ENCODE assay signal across 1 fruit fly cellular context in the genomic region with DNA sequence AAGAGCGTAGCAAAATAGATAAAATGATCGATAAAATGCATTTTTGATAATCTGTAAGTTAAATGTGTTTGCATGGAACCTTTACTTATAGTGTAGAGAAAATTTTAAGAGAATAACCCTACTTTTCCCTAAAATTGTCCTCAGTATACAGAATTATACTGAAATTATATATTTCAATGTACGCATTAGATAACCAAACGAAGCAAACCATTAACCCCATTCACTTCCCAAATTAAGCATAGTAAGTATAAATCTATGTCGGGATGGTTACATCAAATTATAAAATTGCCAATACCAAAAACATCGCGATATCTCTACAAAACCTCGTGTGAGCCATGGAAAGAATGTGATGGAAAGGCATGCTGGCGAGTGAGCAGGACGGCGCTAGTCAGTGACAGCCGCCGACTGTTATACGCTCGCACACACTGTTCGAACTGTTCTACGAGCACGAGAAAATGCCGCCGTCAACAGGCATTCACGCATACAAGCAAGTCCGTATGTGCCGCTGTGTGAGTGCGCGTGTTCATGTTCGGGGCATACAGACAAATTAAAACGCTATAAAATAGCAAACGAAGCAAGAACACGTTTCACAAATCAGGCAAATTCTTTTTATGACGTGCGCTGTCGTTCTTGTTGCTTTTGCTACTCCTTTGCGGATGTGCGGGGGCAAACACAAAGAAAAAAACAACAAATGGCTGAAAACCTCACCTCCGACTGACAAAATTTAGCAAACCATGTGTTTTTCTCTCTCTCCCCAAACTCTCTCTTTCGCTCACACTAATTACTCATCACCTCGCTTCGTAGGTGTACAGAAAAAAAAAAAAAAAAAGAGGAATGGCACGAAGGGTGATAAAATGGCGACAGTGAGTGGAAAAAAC.
A peak's percentile ranks its signal among the peaks of the same experiment; 100 is the strongest.
TF ChIP-seq lines count a peak whose summit lies in the region.

No protein-coding gene starts in this region.

TF ChIP-seq in whole organism, embryonic, 481 proteins besides CTCF, POLR2A, EP300 and RAD21 (continued from another document and continues in another):
- TF ChIP-seq pb (GFP tag; optimal IDR thresholded peaks at IDR 0.05; lab: Kevin White, UChicago) = no peak
- TF ChIP-seq CG12071 (GFP tag; optimal IDR thresholded peaks at IDR 0.05; lab: Kevin White, UChicago) = no peak
- TF ChIP-seq CG16779 (GFP tag; IDR thresholded peaks at IDR 0.05; lab: Robert Waterston, UW) = no peak
- no peak for TF ChIP-seq CG4404 (GFP tag; IDR thresholded peaks at IDR 0.05; lab: Robert Waterston, UW)
- no peak for TF ChIP-seq Hr51 (GFP tag; optimal IDR thresholded peaks at IDR 0.05; lab: Kevin White, UChicago)
- no peak for TF ChIP-seq CG10147 (GFP tag; optimal IDR thresholded peaks at IDR 0.05; lab: Kevin White, UChicago)
- TF ChIP-seq CG2199 (GFP tag; IDR thresholded peaks at IDR 0.05; lab: Robert Waterston, UW) = 0 out of 3 replicates have a peak, but pooled peaks have one; percentile 58
- TF ChIP-seq fd96Cb (tag; optimal IDR thresholded peaks at IDR 0.05; lab: Kevin White, UChicago) = no peak
- no peak for TF ChIP-seq CG9609 (GFP tag; optimal IDR thresholded peaks at IDR 0.05; lab: Kevin White, UChicago)
- TF ChIP-seq NC2α (GFP tag; optimal IDR thresholded peaks at IDR 0.05; lab: Kevin White, UChicago) = no peak
- peak; percentile 19 for TF ChIP-seq CG6683 (GFP tag; optimal IDR thresholded peaks at IDR 0.05; lab: Kevin White, UChicago)
- TF ChIP-seq pan (optimal IDR thresholded peaks at IDR 0.05; lab: Kevin White, UChicago) = no peak
- TF ChIP-seq pan (GFP tag; optimal IDR thresholded peaks at IDR 0.05 in 1 of 2, IDR thresholded peaks at IDR 0.05 in 1 of 2) = no peak
- peak; percentile 95 for TF ChIP-seq dm (GFP tag; optimal IDR thresholded peaks at IDR 0.05; lab: Kevin White, UChicago)
- no peak for TF ChIP-seq vfl (GFP tag; optimal IDR thresholded peaks at IDR 0.05; lab: Kevin White, UChicago)
- TF ChIP-seq CG9437 (GFP tag; optimal IDR thresholded peaks at IDR 0.05; lab: Kevin White, UChicago) = no peak
- no peak for TF ChIP-seq eyg (GFP tag; optimal IDR thresholded peaks at IDR 0.05; lab: Kevin White, UChicago)
- TF ChIP-seq MTF-1 (GFP tag; optimal IDR thresholded peaks at IDR 0.05; lab: Kevin White, UChicago; ENCODE audit: borderline replicate concordance) = peak; percentile 33
- TF ChIP-seq usp (GFP tag; optimal IDR thresholded peaks at IDR 0.05; lab: Kevin White, UChicago) = no peak
- TF ChIP-seq hth (optimal IDR thresholded peaks at IDR 0.05; lab: Kevin White, UChicago) = no peak
- TF ChIP-seq chn (GFP tag; optimal IDR thresholded peaks at IDR 0.05; lab: Kevin White, UChicago) = no peak
- no peak for TF ChIP-seq fd3F (GFP tag; optimal IDR thresholded peaks at IDR 0.05; lab: Kevin White, UChicago)
- TF ChIP-seq pfk (GFP tag; optimal IDR thresholded peaks at IDR 0.05; lab: Kevin White, UChicago) = no peak
- no peak for TF ChIP-seq Gug (GFP tag; IDR thresholded peaks at IDR 0.05; lab: Robert Waterston, UW)
- no peak for TF ChIP-seq PHDP (tag; optimal IDR thresholded peaks at IDR 0.05; lab: Kevin White, UChicago)
- no peak for TF ChIP-seq dati (GFP tag; IDR thresholded peaks at IDR 0.05; lab: Robert Waterston, UW)
- peak; percentile 16; the same call in 1 of the 2 replicates for TF ChIP-seq CG32532 (GFP tag; IDR thresholded peaks at IDR 0.05; lab: Robert Waterston, UW)
- peak; percentile 88 for TF ChIP-seq CG5180 (GFP tag; optimal IDR thresholded peaks at IDR 0.05; lab: Kevin White, UChicago)
- TF ChIP-seq CG43689 (GFP tag; IDR thresholded peaks at IDR 0.05; lab: Robert Waterston, UW) = no peak
- TF ChIP-seq CG6791 (GFP tag; IDR thresholded peaks at IDR 0.05; lab: Robert Waterston, UW; ENCODE audit: partially characterized antibody) = no peak
- peak; percentile 26; the same call in 1 of the 2 replicates for TF ChIP-seq amos (GFP tag; IDR thresholded peaks at IDR 0.05; lab: Robert Waterston, UW; ENCODE audit: partially characterized antibody)
- no peak for TF ChIP-seq CrebB (tag; optimal IDR thresholded peaks at IDR 0.05; lab: Kevin White, UChicago)
- no peak for TF ChIP-seq H15 (GFP tag; IDR thresholded peaks at IDR 0.05; lab: Robert Waterston, UW)
- no peak for TF ChIP-seq tx (GFP tag; optimal IDR thresholded peaks at IDR 0.05; lab: Kevin White, UChicago)
- TF ChIP-seq CG12236 (GFP tag; optimal IDR thresholded peaks at IDR 0.05; lab: Kevin White, UChicago) = no peak
- TF ChIP-seq Sox100B (GFP tag; optimal IDR thresholded peaks at IDR 0.05; lab: Kevin White, UChicago) = no peak
- no peak for TF ChIP-seq CG42726 (GFP tag; IDR thresholded peaks at IDR 0.05; lab: Robert Waterston, UW; ENCODE audit: partially characterized antibody)
- TF ChIP-seq NFAT (GFP tag; IDR thresholded peaks at IDR 0.05; lab: Robert Waterston, UW) = peak; percentile 60; the same call in 1 of the 2 replicates
- TF ChIP-seq Tbp (GFP tag; optimal IDR thresholded peaks at IDR 0.05; lab: Kevin White, UChicago) = no peak
- TF ChIP-seq Dip2 (GFP tag; IDR thresholded peaks at IDR 0.05; lab: Robert Waterston, UW) = no peak
- TF ChIP-seq E2f1 (GFP tag; IDR thresholded peaks at IDR 0.05; lab: Robert Waterston, UW) = no peak
- TF ChIP-seq Hmx (GFP tag; optimal IDR thresholded peaks at IDR 0.05; lab: Kevin White, UChicago) = no peak
- TF ChIP-seq CG6175 (GFP tag; IDR thresholded peaks at IDR 0.05; lab: Robert Waterston, UW) = no peak
- TF ChIP-seq CG18011 (GFP tag; optimal IDR thresholded peaks at IDR 0.05; lab: Kevin White, UChicago) = no peak
- no peak for TF ChIP-seq CG6272 (GFP tag; IDR thresholded peaks at IDR 0.05; lab: Robert Waterston, UW)
- TF ChIP-seq CG10274 (GFP tag; optimal IDR thresholded peaks at IDR 0.05; lab: Kevin White, UChicago) = no peak
- TF ChIP-seq CG34224 (GFP tag; IDR thresholded peaks at IDR 0.05; lab: Robert Waterston, UW; ENCODE audit: partially characterized antibody) = peak; percentile 49; the same call in 2 of the 3 replicates
- TF ChIP-seq dmrt99B (tag; optimal IDR thresholded peaks at IDR 0.05; lab: Kevin White, UChicago) = no peak
- TF ChIP-seq CG15011 (GFP tag; optimal IDR thresholded peaks at IDR 0.05; lab: Kevin White, UChicago) = no peak
- TF ChIP-seq MBD-R2 (GFP tag; IDR thresholded peaks at IDR 0.05; lab: Robert Waterston, UW) = peak; percentile 27; the same call in 1 of the 2 replicates
- TF ChIP-seq B-H1 (GFP tag; IDR thresholded peaks at IDR 0.05; lab: Robert Waterston, UW) = no peak
- no peak for TF ChIP-seq Xrp1 (GFP tag; IDR thresholded peaks at IDR 0.05; lab: Robert Waterston, UW)
- peak; percentile 62 for TF ChIP-seq Deaf1 (tag; optimal IDR thresholded peaks at IDR 0.05; lab: Kevin White, UChicago)
- TF ChIP-seq Hey (tag; optimal IDR thresholded peaks at IDR 0.05; lab: Kevin White, UChicago) = peak; percentile 35
- TF ChIP-seq zfh2 (GFP tag; optimal IDR thresholded peaks at IDR 0.05; lab: Kevin White, UChicago) = no peak
- TF ChIP-seq maf-S (GFP tag; optimal IDR thresholded peaks at IDR 0.05; lab: Kevin White, UChicago) = peak; percentile 35
- TF ChIP-seq crc (GFP tag; optimal IDR thresholded peaks at IDR 0.05; lab: Kevin White, UChicago) = no peak
- no peak for TF ChIP-seq Asciz (GFP tag; optimal IDR thresholded peaks at IDR 0.05; lab: Kevin White, UChicago)
- TF ChIP-seq CG7786 (GFP tag; optimal IDR thresholded peaks at IDR 0.05; lab: Kevin White, UChicago) = peak; percentile 21
- TF ChIP-seq bigmax (GFP tag; optimal IDR thresholded peaks at IDR 0.05; lab: Kevin White, UChicago) = peak; percentile 74
- no peak for TF ChIP-seq CG16815 (GFP tag; optimal IDR thresholded peaks at IDR 0.05; lab: Kevin White, UChicago)
- peak; percentile 42 for TF ChIP-seq vvl (GFP tag; IDR thresholded peaks at IDR 0.05; lab: Robert Waterston, UW)
- TF ChIP-seq gro (GFP tag; optimal IDR thresholded peaks at IDR 0.05; lab: Kevin White, UChicago) = peak; percentile 73
- peak; percentile 32; the same call in 1 of the 3 replicates for TF ChIP-seq row (GFP tag; IDR thresholded peaks at IDR 0.05; lab: Robert Waterston, UW)
- TF ChIP-seq Nf-YC (tag; optimal IDR thresholded peaks at IDR 0.05; lab: Kevin White, UChicago) = peak; percentile 40
- TF ChIP-seq Mad (GFP tag; optimal IDR thresholded peaks at IDR 0.05; lab: Kevin White, UChicago) = no peak
- TF ChIP-seq dysf (GFP tag; IDR thresholded peaks at IDR 0.05; lab: Robert Waterston, UW) = no peak
- TF ChIP-seq CG7556 (GFP tag; optimal IDR thresholded peaks at IDR 0.05; lab: Kevin White, UChicago) = no peak
- TF ChIP-seq h (optimal IDR thresholded peaks at IDR 0.05; lab: Kevin White, UChicago) = no peak
- TF ChIP-seq nmo (GFP tag; optimal IDR thresholded peaks at IDR 0.05; lab: Kevin White, UChicago) = no peak
- no peak for TF ChIP-seq Sry-β (GFP tag; optimal IDR thresholded peaks at IDR 0.05; lab: Kevin White, UChicago)
- TF ChIP-seq jing (GFP tag; optimal IDR thresholded peaks at IDR 0.05; lab: Kevin White, UChicago) = no peak
- TF ChIP-seq CG10959 (GFP tag; IDR thresholded peaks at IDR 0.05; lab: Robert Waterston, UW) = no peak
- no peak for TF ChIP-seq CG14050 (GFP tag; IDR thresholded peaks at IDR 0.05; lab: Robert Waterston, UW)
- no peak for TF ChIP-seq CG10366 (GFP tag; IDR thresholded peaks at IDR 0.05; lab: Robert Waterston, UW)
- TF ChIP-seq stc (GFP tag; IDR thresholded peaks at IDR 0.05; lab: Robert Waterston, UW) = no peak
- TF ChIP-seq Fer2 (tag; optimal IDR thresholded peaks at IDR 0.05; lab: Kevin White, UChicago) = no peak
- TF ChIP-seq Oaz (GFP tag; IDR thresholded peaks at IDR 0.05; lab: Robert Waterston, UW) = no peak
- TF ChIP-seq CG33557 (GFP tag; optimal IDR thresholded peaks at IDR 0.05; lab: Kevin White, UChicago) = no peak
- peak; percentile 80 for TF ChIP-seq Max (GFP tag; optimal IDR thresholded peaks at IDR 0.05; lab: Kevin White, UChicago)
- peak; percentile 24 for TF ChIP-seq CG12391 (tag; optimal IDR thresholded peaks at IDR 0.05; lab: Kevin White, UChicago)
- TF ChIP-seq CG8765 (GFP tag; IDR thresholded peaks at IDR 0.05; lab: Robert Waterston, UW) = no peak
- TF ChIP-seq gcm (GFP tag; optimal IDR thresholded peaks at IDR 0.05; lab: Kevin White, UChicago) = no peak
- TF ChIP-seq bab2 (GFP tag; optimal IDR thresholded peaks at IDR 0.05; lab: Kevin White, UChicago) = no peak
- no peak for TF ChIP-seq CG4424 (GFP tag; optimal IDR thresholded peaks at IDR 0.05; lab: Kevin White, UChicago)
- no peak for TF ChIP-seq ssp (GFP tag; IDR thresholded peaks at IDR 0.05; lab: Robert Waterston, UW)
- no peak for TF ChIP-seq run (tag; optimal IDR thresholded peaks at IDR 0.05; lab: Kevin White, UChicago)
- TF ChIP-seq en (GFP tag; optimal IDR thresholded peaks at IDR 0.05; lab: Kevin White, UChicago) = no peak
- TF ChIP-seq CG7987 (GFP tag; optimal IDR thresholded peaks at IDR 0.05; lab: Kevin White, UChicago) = peak; percentile 17
- no peak for TF ChIP-seq pho (GFP tag; optimal IDR thresholded peaks at IDR 0.05; lab: Kevin White, UChicago)
- peak; percentile 83 for TF ChIP-seq CG10543 (GFP tag; optimal IDR thresholded peaks at IDR 0.05; lab: Kevin White, UChicago)
- no peak for TF ChIP-seq trem (tag; optimal IDR thresholded peaks at IDR 0.05; lab: Kevin White, UChicago)
- TF ChIP-seq CG4360 (GFP tag; IDR thresholded peaks at IDR 0.05; lab: Robert Waterston, UW) = no peak
- no peak for TF ChIP-seq Hr3 (GFP tag; optimal IDR thresholded peaks at IDR 0.05; lab: Kevin White, UChicago)
- no peak for TF ChIP-seq prd (optimal IDR thresholded peaks at IDR 0.05; lab: Kevin White, UChicago)
- no peak; the same call in 2 of the 3 replicates for TF ChIP-seq prd (GFP tag; IDR thresholded peaks at IDR 0.05; lab: Robert Waterston, UW)
- no peak for TF ChIP-seq Dad (GFP tag; optimal IDR thresholded peaks at IDR 0.05; lab: Kevin White, UChicago)
- TF ChIP-seq zfh1 (GFP tag; IDR thresholded peaks at IDR 0.05; lab: Robert Waterston, UW) = no peak
- no peak for TF ChIP-seq HLH3B (GFP tag; IDR thresholded peaks at IDR 0.05; lab: Robert Waterston, UW)
- no peak for TF ChIP-seq trh (GFP tag; optimal IDR thresholded peaks at IDR 0.05; lab: Kevin White, UChicago)
- TF ChIP-seq tap (tag; optimal IDR thresholded peaks at IDR 0.05; lab: Kevin White, UChicago) = no peak
- no peak for TF ChIP-seq ERR (GFP tag; optimal IDR thresholded peaks at IDR 0.05; lab: Kevin White, UChicago)
- TF ChIP-seq CG17361 (GFP tag; IDR thresholded peaks at IDR 0.05; lab: Robert Waterston, UW) = peak; percentile 40; the same call in 1 of the 3 replicates
- no peak for TF ChIP-seq CG16863 (GFP tag; optimal IDR thresholded peaks at IDR 0.05; lab: Kevin White, UChicago)
- TF ChIP-seq exex (tag; optimal IDR thresholded peaks at IDR 0.05; lab: Kevin White, UChicago) = peak; percentile 57
- TF ChIP-seq Ada2b (GFP tag; IDR thresholded peaks at IDR 0.05; lab: Robert Waterston, UW) = no peak
- peak; percentile 50 for TF ChIP-seq sug (tag; optimal IDR thresholded peaks at IDR 0.05; lab: Kevin White, UChicago)
- TF ChIP-seq cato (GFP tag; optimal IDR thresholded peaks at IDR 0.05; lab: Kevin White, UChicago; ENCODE audit: borderline replicate concordance) = no peak
- no peak for TF ChIP-seq NK7.1 (GFP tag; optimal IDR thresholded peaks at IDR 0.05; lab: Kevin White, UChicago)
- no peak; the same call in 1 of the 2 replicates for TF ChIP-seq inv (GFP tag; IDR thresholded peaks at IDR 0.05; lab: Robert Waterston, UW; ENCODE audit: partially characterized antibody)
- TF ChIP-seq lov (optimal IDR thresholded peaks at IDR 0.05; lab: Kevin White, UChicago) = no peak
- no peak for TF ChIP-seq lov (GFP tag; IDR thresholded peaks at IDR 0.05; lab: Robert Waterston, UW)
- TF ChIP-seq peb (GFP tag; IDR thresholded peaks at IDR 0.05; lab: Robert Waterston, UW) = no peak
- TF ChIP-seq CG13424 (tag; optimal IDR thresholded peaks at IDR 0.05; lab: Kevin White, UChicago) = no peak
- no peak for TF ChIP-seq CG1529 (GFP tag; optimal IDR thresholded peaks at IDR 0.05; lab: Kevin White, UChicago)
- no peak for TF ChIP-seq Doc2 (GFP tag; IDR thresholded peaks at IDR 0.05; lab: Robert Waterston, UW)
- TF ChIP-seq hb (GFP tag; IDR thresholded peaks at IDR 0.05; lab: Robert Waterston, UW; ENCODE audit: partially characterized antibody) = no peak
- TF ChIP-seq aop (GFP tag; IDR thresholded peaks at IDR 0.05; lab: Robert Waterston, UW) = no peak
- TF ChIP-seq CG2875 (GFP tag; optimal IDR thresholded peaks at IDR 0.05; lab: Kevin White, UChicago) = no peak
- no peak for TF ChIP-seq tll (GFP tag; optimal IDR thresholded peaks at IDR 0.05; lab: Kevin White, UChicago)
- no peak for TF ChIP-seq gce (GFP tag; IDR thresholded peaks at IDR 0.05; lab: Robert Waterston, UW)
- TF ChIP-seq CG30403 (GFP tag; optimal IDR thresholded peaks at IDR 0.05; lab: Kevin White, UChicago) = no peak
- peak; percentile 35 for TF ChIP-seq CG34376 (GFP tag; optimal IDR thresholded peaks at IDR 0.05; lab: Kevin White, UChicago)
- no peak for TF ChIP-seq Oli (tag; optimal IDR thresholded peaks at IDR 0.05; lab: Kevin White, UChicago)
- no peak for TF ChIP-seq gfzf (GFP tag; optimal IDR thresholded peaks at IDR 0.05; lab: Kevin White, UChicago)
